Worm (Caenorhabditis elegans) whole organism, L4/young adult: ENCODE measurements around the gene sri-19.

Source experiments
- W03F9.2 ChIP-seq: fragments of 150-350 bp; optimal IDR thresholded peaks from 2 replicates; lab custom pipeline; 2014; ENCODE audit warnings: missing biosample characterization, missing genetic modification characterization
- him-1 ChIP-seq: sonication (generic microtip); optimal IDR thresholded peaks from 2 replicates; lab custom pipeline; 2016; ENCODE audit warnings: missing genotype, missing genetic modification reagents, missing genetic modification characterization, missing compliant biosample characterization

DNA sequence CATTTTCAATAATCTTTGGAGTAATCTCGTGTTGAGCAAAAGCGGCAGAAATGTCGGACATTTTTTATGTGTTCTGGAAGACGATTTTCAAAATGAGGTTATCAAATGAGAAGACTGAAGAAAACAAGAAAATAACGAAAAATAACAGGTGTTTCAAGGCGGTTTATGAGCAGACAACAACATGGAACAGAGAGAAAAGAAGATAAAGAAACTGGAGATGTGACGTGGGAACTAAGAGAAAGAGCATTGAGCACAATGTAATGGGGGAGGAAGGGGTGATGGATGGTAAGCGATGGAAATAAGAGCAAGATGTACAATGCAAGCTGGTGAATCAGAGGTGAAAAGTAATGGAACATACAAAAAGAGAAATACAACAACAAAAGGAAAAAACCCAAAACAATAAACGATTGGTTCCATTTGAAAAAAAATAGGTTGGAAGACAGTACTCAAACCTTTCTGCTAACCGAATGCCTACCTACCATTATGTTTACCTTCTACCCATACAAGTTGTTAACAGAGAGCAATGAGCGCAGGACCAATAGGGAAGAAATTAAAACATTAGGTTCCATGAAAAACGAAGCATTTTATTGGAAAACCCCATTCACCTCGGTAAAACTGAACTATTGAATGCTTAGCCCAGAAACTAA lies 466 bp upstream of the sri-19 start, which contains the start of gene Y69E1A.5:
- TF ChIP-seq W03F9.2 (tag; lab: Kevin White, UChicago) (no peak), him-1 (tag; lab: Kevin White, UChicago) (no peak)
